Worm (Caenorhabditis elegans) whole organism, L2 larva: ENCODE results near the gene brc-2.

Source experiments
- C34F6.9 ChIP-seq: fragments of 150-350 bp; optimal IDR thresholded peaks from 2 replicates; lab custom pipeline; 2014; ENCODE audit warnings: missing biosample characterization, missing genetic modification characterization
- F13H6.1 ChIP-seq: sonication (generic microtip); optimal IDR thresholded peaks from 2 replicates; lab custom pipeline; 2016; ENCODE audit warnings: missing genetic modification characterization, missing compliant biosample characterization
- R02D3.7 ChIP-seq: fragments of 150-350 bp; optimal IDR thresholded peaks from 2 replicates; lab custom pipeline; 2014; ENCODE audit warnings: missing biosample characterization, missing genetic modification characterization
- Y55F3AM.14 ChIP-seq: fragments of 200-800 bp; sonication (Bioruptor generic); optimal IDR thresholded peaks from 2 replicates; lab custom pipeline; 2018; ENCODE audit warnings: mild to moderate bottlenecking, missing genetic modification characterization, missing compliant biosample characterization
- ZK546.5 ChIP-seq: sonication (generic microtip); optimal IDR thresholded peaks from 2 replicates; lab custom pipeline; 2017; ENCODE audit warnings: missing biosample characterization, missing genetic modification characterization
- alr-1 ChIP-seq: fragments of 150-350 bp; optimal IDR thresholded peaks from 2 replicates; lab custom pipeline; 2014; ENCODE audit warnings: missing biosample characterization, missing genetic modification characterization
- aly-2 ChIP-seq: fragments of 150-350 bp; optimal IDR thresholded peaks from 2 replicates; lab custom pipeline; 2014; ENCODE audit warnings: missing biosample characterization, missing genetic modification characterization
- ama-1 ChIP-seq: fragments of 150-350 bp; optimal IDR thresholded peaks from 2 replicates; lab custom pipeline; 2018; ENCODE audit warnings: inconsistent platforms
- blmp-1 ChIP-seq: sonication (generic microtip); optimal IDR thresholded peaks from 2 replicates; lab custom pipeline; 2017; ENCODE audit warnings: missing genetic modification characterization, mild to moderate bottlenecking, missing compliant biosample characterization, antibody characterized with exemption, moderate library complexity; ENCODE audit not compliant: insufficient read depth
- ceh-16 ChIP-seq: fragments of 150-350 bp; optimal IDR thresholded peaks from 2 replicates; lab custom pipeline; 2014; ENCODE audit warnings: missing biosample characterization, missing genetic modification characterization
- ceh-82 ChIP-seq: fragments of 150-350 bp; optimal IDR thresholded peaks from 2 replicates; lab custom pipeline; 2014; ENCODE audit warnings: missing biosample characterization, missing genetic modification characterization
- crh-2 ChIP-seq: sonication (generic microtip); optimal IDR thresholded peaks from 2 replicates; lab custom pipeline; 2017; ENCODE audit warnings: missing biosample characterization, missing genetic modification characterization
- dmd-4 ChIP-seq: sonication (generic microtip); optimal IDR thresholded peaks from 2 replicates; lab custom pipeline; 2017; ENCODE audit warnings: missing biosample characterization, missing genetic modification characterization
- egl-27 ChIP-seq: sonication (generic microtip); optimal IDR thresholded peaks from 3 replicates; lab custom pipeline; 2017; ENCODE audit warnings: missing biosample characterization, missing genetic modification reagents, missing genetic modification characterization
- elt-1 ChIP-seq: fragments of 150-350 bp; optimal IDR thresholded peaks from 2 replicates; lab custom pipeline; 2014; ENCODE audit warnings: missing biosample characterization, missing genetic modification characterization
- elt-3 ChIP-seq: sonication (generic microtip); optimal IDR thresholded peaks from 2 replicates; lab custom pipeline; 2017; ENCODE audit warnings: missing biosample characterization, missing genetic modification characterization
- fos-1 ChIP-seq: fragments of 150-350 bp; optimal IDR thresholded peaks from 2 replicates; lab custom pipeline; 2014; ENCODE audit warnings: missing biosample characterization, missing genetic modification characterization
- gmeb-1 ChIP-seq: fragments of 150-350 bp; optimal IDR thresholded peaks from 2 replicates; lab custom pipeline; 2014; ENCODE audit warnings: missing biosample characterization, missing genetic modification characterization
- lin-11 ChIP-seq: fragments of 150-350 bp; sonication (generic microtip); optimal IDR thresholded peaks from 2 replicates; lab custom pipeline; 2014; ENCODE audit warnings: missing biosample characterization, missing genetic modification characterization, inconsistent platforms, mixed read lengths
- lin-13 ChIP-seq: fragments of 150-350 bp; optimal IDR thresholded peaks from 2 replicates; lab custom pipeline; 2014; ENCODE audit warnings: missing biosample characterization, missing genetic modification reagents, missing genetic modification characterization
- lin-39 ChIP-seq: fragments of 150-350 bp; optimal IDR thresholded peaks from 2 replicates; lab custom pipeline; 2014; ENCODE audit warnings: missing biosample characterization, missing genetic modification reagents, missing genetic modification characterization
- lsy-2 ChIP-seq, 2 experiments: fragments of 150-350 bp in 1 of 2; sonication (generic microtip) in 1 of 2; optimal IDR thresholded peaks; 2 replicates each; lab custom pipeline; 2014 to 2017; ENCODE audit warnings: missing biosample characterization in 2 of 2, missing genetic modification characterization in 2 of 2
- mab-5 ChIP-seq: fragments of 150-350 bp; optimal IDR thresholded peaks from 2 replicates; lab custom pipeline; 2014; ENCODE audit warnings: missing biosample characterization, missing genetic modification characterization
- mbf-1 ChIP-seq: sonication (generic microtip); optimal IDR thresholded peaks from 2 replicates; lab custom pipeline; 2017; ENCODE audit warnings: missing biosample characterization, missing genetic modification characterization
- mdl-1 ChIP-seq, 2 experiments: fragments of 150-350 bp in 1 of 2; sonication (generic microtip) in 1 of 2; optimal IDR thresholded peaks; 2 replicates each; lab custom pipeline; 2017; ENCODE audit warnings: missing biosample characterization in 2 of 2, missing genetic modification characterization in 2 of 2
- nhr-11 ChIP-seq: fragments of 150-350 bp; optimal IDR thresholded peaks from 2 replicates; lab custom pipeline; 2014; ENCODE audit warnings: missing biosample characterization, missing genetic modification characterization
- nhr-12 ChIP-seq: fragments of 150-350 bp; optimal IDR thresholded peaks from 2 replicates; lab custom pipeline; 2014; ENCODE audit warnings: missing biosample characterization, missing genetic modification characterization
- nhr-129 ChIP-seq: fragments of 150-350 bp; optimal IDR thresholded peaks from 2 replicates; lab custom pipeline; 2014; ENCODE audit warnings: missing biosample characterization, missing genetic modification characterization
- nhr-21 ChIP-seq: fragments of 150-350 bp; optimal IDR thresholded peaks from 2 replicates; lab custom pipeline; 2014; ENCODE audit warnings: missing biosample characterization, missing genetic modification characterization
- nhr-23 ChIP-seq: fragments of 150-350 bp; optimal IDR thresholded peaks from 2 replicates; lab custom pipeline; 2014; ENCODE audit warnings: missing biosample characterization, missing genetic modification reagents, missing genetic modification characterization
- nhr-237 ChIP-seq: fragments of 150-350 bp; optimal IDR thresholded peaks from 2 replicates; lab custom pipeline; 2014; ENCODE audit warnings: missing biosample characterization, missing genetic modification characterization
- nhr-25 ChIP-seq: fragments of 150-350 bp; sonication (generic microtip); optimal IDR thresholded peaks from 3 replicates; lab custom pipeline; 2014; ENCODE audit warnings: missing biosample characterization, missing genetic modification characterization
- nhr-6 ChIP-seq: fragments of 150-350 bp; optimal IDR thresholded peaks from 2 replicates; lab custom pipeline; 2014; ENCODE audit warnings: missing biosample characterization, missing genetic modification characterization
- nhr-77 ChIP-seq: fragments of 150-350 bp; optimal IDR thresholded peaks from 2 replicates; lab custom pipeline; 2014; ENCODE audit warnings: missing biosample characterization, missing genetic modification characterization
- peb-1 ChIP-seq: fragments of 150-350 bp; optimal IDR thresholded peaks from 2 replicates; lab custom pipeline; 2014; ENCODE audit warnings: missing biosample characterization, missing genetic modification characterization
- sem-4 ChIP-seq: fragments of 150-350 bp; optimal IDR thresholded peaks from 2 replicates; lab custom pipeline; 2014; ENCODE audit warnings: missing biosample characterization, missing genetic modification reagents, missing genetic modification characterization
- skn-1 ChIP-seq: sonication (generic microtip); optimal IDR thresholded peaks from 2 replicates; lab custom pipeline; 2017; ENCODE audit warnings: missing biosample characterization, missing genetic modification characterization
- sma-3 ChIP-seq: sonication (generic microtip); optimal IDR thresholded peaks from 2 replicates; lab custom pipeline; 2016; ENCODE audit warnings: missing genetic modification reagents, missing genetic modification characterization, missing compliant biosample characterization
- sma-9 ChIP-seq, 2 experiments: fragments of 150-350 bp in 1 of 2; sonication (generic microtip) in 1 of 2; optimal IDR thresholded peaks; 2 replicates each; lab custom pipeline; 2014 to 2016; ENCODE audit warnings: missing genetic modification characterization in 2 of 2, mild to moderate bottlenecking in 1 of 2, missing biosample characterization in 1 of 2, missing compliant biosample characterization in 1 of 2, missing genetic modification reagents in 1 of 2, moderate library complexity in 1 of 2
- snpc-4 ChIP-seq: fragments of 150-350 bp; optimal IDR thresholded peaks from 2 replicates; lab custom pipeline; 2014; ENCODE audit warnings: missing biosample characterization, missing genetic modification characterization
- unc-39 ChIP-seq: fragments of 150-350 bp; optimal IDR thresholded peaks from 2 replicates; lab custom pipeline; 2014; ENCODE audit warnings: missing biosample characterization, missing genetic modification characterization
- unc-55 ChIP-seq: fragments of 150-350 bp; sonication (generic microtip); optimal IDR thresholded peaks from 3 replicates; lab custom pipeline; 2014; ENCODE audit warnings: missing biosample characterization, missing genetic modification reagents, missing genetic modification characterization
- unc-62 ChIP-seq: fragments of 150-350 bp; optimal IDR thresholded peaks from 2 replicates; lab custom pipeline; 2014; ENCODE audit warnings: missing biosample characterization, missing genetic modification reagents, missing genetic modification characterization
- zag-1 ChIP-seq: fragments of 150-350 bp; optimal IDR thresholded peaks from 2 replicates; lab custom pipeline; 2014; ENCODE audit warnings: missing biosample characterization, missing genetic modification characterization
- ztf-1 ChIP-seq: fragments of 200-800 bp; sonication (Bioruptor generic); conservative IDR thresholded peaks from 2 replicates; pipeline ENCODE4 v1.3.6; 2022; ENCODE audit warnings: missing genetic modification characterization, missing compliant biosample characterization
- ztf-11 ChIP-seq: sonication (generic microtip); optimal IDR thresholded peaks from 2 replicates; lab custom pipeline; 2017; ENCODE audit warnings: missing biosample characterization, missing genetic modification characterization
- ztf-4 ChIP-seq: fragments of 150-350 bp; optimal IDR thresholded peaks from 2 replicates; lab custom pipeline; 2014; ENCODE audit warnings: missing biosample characterization, missing genetic modification characterization

brc-2 gene

ce11 chrIII:6898518-6898917, 4.4 kb downstream of the brc-2 start:
- TF ChIP-seq ztf-1 (GFP tag; lab: Robert Waterston, UW): no peak
- TF ChIP-seq ztf-4 (tag; lab: Kevin White, UChicago): no peak
- TF ChIP-seq Y55F3AM.14 (GFP tag; lab: Kevin White, UChicago): no peak
- TF ChIP-seq fos-1 (tag; lab: Kevin White, UChicago): no peak
- TF ChIP-seq elt-3 (tag; lab: Kevin White, UChicago): no peak
- TF ChIP-seq dmd-4 (tag; lab: Kevin White, UChicago): no peak
- no peak for TF ChIP-seq lin-13 (GFP tag; lab: Kevin White, UChicago)
- no peak for TF ChIP-seq elt-1 (tag; lab: Kevin White, UChicago)
- peak; percentile 76 for TF ChIP-seq sma-3
- no peak for TF ChIP-seq nhr-77
- TF ChIP-seq nhr-6: no peak
- TF ChIP-seq sma-9 (GFP tag; optimal IDR thresholded peaks at IDR 0.05; lab: Kevin White, UChicago): peak; percentile 91
- no peak for TF ChIP-seq sma-9 (tag; optimal IDR thresholded peaks at IDR 0.05; lab: Kevin White, UChicago)
- TF ChIP-seq nhr-129: peak; percentile 67
- TF ChIP-seq unc-62 (GFP tag; lab: Kevin White, UChicago): no peak
- TF ChIP-seq unc-55 (GFP tag; lab: Kevin White, UChicago): no peak
- peak; percentile 20 for TF ChIP-seq ama-1 (lab: Kevin White, UChicago)
- TF ChIP-seq ztf-11 (tag; lab: Kevin White, UChicago): no peak
- no peak for TF ChIP-seq lin-11 (tag; lab: Kevin White, UChicago)
- TF ChIP-seq nhr-21 (tag; lab: Kevin White, UChicago): peak; percentile 79
- TF ChIP-seq nhr-12: no peak
- TF ChIP-seq peb-1: no peak
- peak; percentile 67 for TF ChIP-seq crh-2 (tag; lab: Kevin White, UChicago)
- peak in 1 of 2 experiments; percentile 68 for TF ChIP-seq lsy-2 (tag; optimal IDR thresholded peaks at IDR 0.05; lab: Kevin White, UChicago)
- no peak for TF ChIP-seq blmp-1
- no peak for TF ChIP-seq ceh-82 (tag; lab: Kevin White, UChicago)
- TF ChIP-seq aly-2 (tag; lab: Kevin White, UChicago): no peak
- no peak for TF ChIP-seq mdl-1 (tag; optimal IDR thresholded peaks at IDR 0.05; lab: Kevin White, UChicago)
- TF ChIP-seq ceh-16 (tag; lab: Kevin White, UChicago): no peak
- no peak for TF ChIP-seq mbf-1 (tag; lab: Kevin White, UChicago)
- no peak for TF ChIP-seq snpc-4
- TF ChIP-seq lin-39 (tag; lab: Kevin White, UChicago): no peak
- TF ChIP-seq nhr-25 (tag; lab: Kevin White, UChicago): peak; percentile 38
- TF ChIP-seq F13H6.1 (tag; lab: Kevin White, UChicago): peak; percentile 47
- TF ChIP-seq ZK546.5 (tag; lab: Kevin White, UChicago): no peak
- TF ChIP-seq skn-1 (tag; lab: Kevin White, UChicago): no peak
- no peak for TF ChIP-seq unc-39
- no peak for TF ChIP-seq alr-1 (tag; lab: Kevin White, UChicago)
- no peak for TF ChIP-seq nhr-11
- no peak for TF ChIP-seq zag-1 (tag; lab: Kevin White, UChicago)
- no peak for TF ChIP-seq egl-27
- TF ChIP-seq sem-4 (tag; lab: Kevin White, UChicago): no peak
- no peak for TF ChIP-seq mab-5 (tag; lab: Kevin White, UChicago)
- TF ChIP-seq nhr-237 (tag; lab: Kevin White, UChicago): no peak
- TF ChIP-seq R02D3.7 (tag; lab: Kevin White, UChicago): no peak
- no peak for TF ChIP-seq nhr-23 (tag; lab: Kevin White, UChicago)
- peak; percentile 57 for TF ChIP-seq gmeb-1 (tag; lab: Kevin White, UChicago)
- peak; percentile 41 for TF ChIP-seq C34F6.9 (tag; lab: Kevin White, UChicago)
